Worm (Caenorhabditis elegans) whole organism, late embryonic: ENCODE data around the gene Y32B12B.8.
"Not testable (repeated sequence)": the region's sequence is repeated elsewhere in the genome, so short reads cannot be mapped to it uniquely, and the experiment has no call there.

Experiments
- C08G9.2 ChIP-seq: sonication (generic microtip); optimal IDR thresholded peaks from 2 replicates; lab custom pipeline; 2016; ENCODE audit warnings: mild to moderate bottlenecking, missing genetic modification characterization, moderate library complexity, missing compliant biosample characterization
- K02D7.2 ChIP-seq: sonication (generic microtip); optimal IDR thresholded peaks from 2 replicates; lab custom pipeline; 2017; ENCODE audit warnings: mild to moderate bottlenecking, missing genetic modification characterization, missing compliant biosample characterization
- K09A11.1 ChIP-seq: sonication (generic microtip); optimal IDR thresholded peaks from 2 replicates; lab custom pipeline; 2017; ENCODE audit warnings: antibody characterized with exemption, mild to moderate bottlenecking, missing genetic modification characterization, missing compliant biosample characterization; ENCODE audit not compliant: insufficient read depth
- Y22D7AL.16 ChIP-seq: sonication (generic microtip); optimal IDR thresholded peaks from 2 replicates; lab custom pipeline; 2016; ENCODE audit warnings: missing genetic modification characterization, missing compliant biosample characterization
- ceh-14 ChIP-seq: sonication (generic microtip); optimal IDR thresholded peaks from 2 replicates; lab custom pipeline; 2016; ENCODE audit warnings: missing genotype, missing genetic modification characterization, missing compliant biosample characterization
- ceh-18 ChIP-seq: sonication (generic microtip); optimal IDR thresholded peaks from 2 replicates; lab custom pipeline; 2016; ENCODE audit warnings: missing genetic modification characterization, missing compliant biosample characterization
- ceh-30 ChIP-seq: fragments of 150-350 bp; optimal IDR thresholded peaks from 2 replicates; lab custom pipeline; 2014; ENCODE audit warnings: missing biosample characterization, missing genetic modification characterization
- ceh-31 ChIP-seq: sonication (generic microtip); optimal IDR thresholded peaks from 2 replicates; lab custom pipeline; 2016; ENCODE audit warnings: missing genetic modification characterization, missing compliant biosample characterization
- ceh-34 ChIP-seq: sonication (generic microtip); optimal IDR thresholded peaks from 2 replicates; lab custom pipeline; 2016; ENCODE audit warnings: mild to moderate bottlenecking, missing genetic modification characterization, missing compliant biosample characterization
- ceh-45 ChIP-seq: fragments of 200-800 bp; sonication (Bioruptor generic); IDR thresholded peaks from 2 replicates; pipeline ENCODE4 v1.3.6; 2022; ENCODE audit warnings: missing genetic modification reagents, missing genetic modification characterization, missing compliant biosample characterization
- ceh-9 ChIP-seq: sonication (generic microtip); optimal IDR thresholded peaks from 2 replicates; lab custom pipeline; 2016; ENCODE audit warnings: mild to moderate bottlenecking, missing genetic modification characterization, inconsistent platforms, missing compliant biosample characterization
- dmd-4 ChIP-seq: sonication (generic microtip); optimal IDR thresholded peaks from 2 replicates; lab custom pipeline; 2016; ENCODE audit warnings: borderline replicate concordance, missing genetic modification characterization, missing compliant biosample characterization
- dve-1 ChIP-seq: sonication (generic microtip); optimal IDR thresholded peaks from 2 replicates; lab custom pipeline; 2017; ENCODE audit warnings: antibody characterized with exemption, mild to moderate bottlenecking, missing genetic modification characterization, missing compliant biosample characterization
- eyg-1 ChIP-seq: sonication (generic microtip); optimal IDR thresholded peaks from 2 replicates; lab custom pipeline; 2016; ENCODE audit warnings: missing genotype, missing genetic modification characterization, missing compliant biosample characterization
- fax-1 ChIP-seq: sonication (generic microtip); optimal IDR thresholded peaks from 2 replicates; lab custom pipeline; 2016; ENCODE audit warnings: missing genotype, missing genetic modification characterization, missing compliant biosample characterization
- fkh-6 ChIP-seq: sonication (generic microtip); optimal IDR thresholded peaks from 2 replicates; lab custom pipeline; 2016; ENCODE audit warnings: missing genetic modification characterization, missing compliant biosample characterization
- hlh-13 ChIP-seq: fragments of 200-800 bp; sonication (Bioruptor generic); optimal IDR thresholded peaks from 2 replicates; lab custom pipeline; 2018; ENCODE audit warnings: mild to moderate bottlenecking, missing genetic modification characterization, missing compliant biosample characterization
- hlh-30 ChIP-seq: sonication (generic microtip); optimal IDR thresholded peaks from 2 replicates; lab custom pipeline; 2017; ENCODE audit warnings: antibody characterized with exemption, missing genetic modification characterization, missing compliant biosample characterization; ENCODE audit not compliant: insufficient read depth
- hlh-6 ChIP-seq: sonication (generic microtip); optimal IDR thresholded peaks from 2 replicates; lab custom pipeline; 2016; ENCODE audit warnings: missing genotype, missing genetic modification characterization, missing compliant biosample characterization
- hlh-8 ChIP-seq: sonication (generic microtip); optimal IDR thresholded peaks from 2 replicates; lab custom pipeline; 2016; ENCODE audit warnings: missing genotype, missing genetic modification characterization, missing compliant biosample characterization
- lim-6 ChIP-seq: sonication (generic microtip); optimal IDR thresholded peaks from 2 replicates; lab custom pipeline; 2016; ENCODE audit warnings: missing genetic modification characterization, missing compliant biosample characterization
- mec-3 ChIP-seq: sonication (generic microtip); optimal IDR thresholded peaks from 2 replicates; lab custom pipeline; 2016; ENCODE audit warnings: borderline replicate concordance, missing genetic modification characterization, missing compliant biosample characterization
- nhr-11 ChIP-seq: fragments of 150-350 bp; optimal IDR thresholded peaks from 2 replicates; lab custom pipeline; 2014; ENCODE audit warnings: missing biosample characterization, missing genetic modification characterization
- npax-4 ChIP-seq: sonication (generic microtip); optimal IDR thresholded peaks from 2 replicates; lab custom pipeline; 2016; ENCODE audit warnings: missing genetic modification characterization, missing compliant biosample characterization
- odd-2 ChIP-seq: sonication (generic microtip); optimal IDR thresholded peaks from 2 replicates; lab custom pipeline; 2017; ENCODE audit warnings: antibody characterized with exemption, mild to moderate bottlenecking, missing genetic modification characterization, missing compliant biosample characterization
- pat-9 ChIP-seq: fragments of 200-800 bp; sonication (Bioruptor generic); optimal IDR thresholded peaks from 2 replicates; lab custom pipeline; 2018; ENCODE audit warnings: mild to moderate bottlenecking, missing genetic modification characterization, moderate library complexity, missing compliant biosample characterization
- pha-2 ChIP-seq: sonication (generic microtip); optimal IDR thresholded peaks from 2 replicates; lab custom pipeline; 2017; ENCODE audit warnings: mild to moderate bottlenecking, missing genetic modification characterization, missing compliant biosample characterization
- rnt-1 ChIP-seq: sonication (generic microtip); optimal IDR thresholded peaks from 2 replicates; lab custom pipeline; 2016; ENCODE audit warnings: missing genetic modification characterization, missing compliant biosample characterization
- sox-2 ChIP-seq: fragments of 200-800 bp; sonication (Bioruptor generic); IDR thresholded peaks from 2 replicates; pipeline ENCODE4 v1.3.6; 2022; ENCODE audit warnings: missing genetic modification reagents, missing genetic modification characterization, missing compliant biosample characterization
- unc-3 ChIP-seq, 2 experiments: fragments of 200-800 bp in 1 of 2; sonication (Bioruptor generic) in 1 of 2; sonication (generic microtip) in 1 of 2; conservative IDR thresholded peaks in 1 of 2; optimal IDR thresholded peaks in 1 of 2; 2 replicates each; pipeline versions ENCODE4 v1.3.6 to Lab custom; 2016 to 2022; ENCODE audit warnings: missing compliant biosample characterization in 2 of 2, missing genetic modification characterization in 2 of 2, missing genetic modification reagents in 1 of 2

Gene Y32B12B.8

ce11 chrV:16503164-16503563 is 32.1 kb upstream of the Y32B12B.8 start, which contains the start of gene F36D3.14:
Gene F36D3.14, minus strand, starts transcription at chrV:16503264.
- no peak for TF ChIP-seq unc-3 (GFP tag; conservative IDR thresholded peaks at IDR 0.05; lab: Robert Waterston, UW)
- TF ChIP-seq unc-3 (tag; optimal IDR thresholded peaks at IDR 0.05; lab: Kevin White, UChicago): no peak
- no peak for TF ChIP-seq odd-2 (tag; lab: Kevin White, UChicago)
- no peak for TF ChIP-seq ceh-18 (tag; lab: Kevin White, UChicago)
- TF ChIP-seq hlh-8 (tag; lab: Kevin White, UChicago): no peak
- TF ChIP-seq ceh-14 (tag; lab: Kevin White, UChicago): no peak
- TF ChIP-seq npax-4 (tag; lab: Kevin White, UChicago): no peak
- TF ChIP-seq fkh-6: no peak
- TF ChIP-seq ceh-9 (tag; lab: Kevin White, UChicago): no peak
- no peak for TF ChIP-seq lim-6 (tag; lab: Kevin White, UChicago)
- TF ChIP-seq nhr-11 (tag; lab: Kevin White, UChicago): no peak
- TF ChIP-seq ceh-34 (tag; lab: Kevin White, UChicago): no peak
- TF ChIP-seq rnt-1 (tag; lab: Kevin White, UChicago): no peak
- no peak for TF ChIP-seq ceh-31 (tag; lab: Kevin White, UChicago)
- no peak for TF ChIP-seq pat-9 (tag; lab: Kevin White, UChicago)
- TF ChIP-seq ceh-45 (GFP tag; lab: Robert Waterston, UW): no peak
- no peak for TF ChIP-seq mec-3 (tag; lab: Kevin White, UChicago)
- TF ChIP-seq dmd-4 (tag; lab: Kevin White, UChicago): no peak
- TF ChIP-seq, all 69 proteins: peak for 0

- TF ChIP-seq odd-2 (tag; lab: Kevin White, UChicago) (no peak), ceh-34 (tag; lab: Kevin White, UChicago) (no peak), pha-2 (tag; lab: Kevin White, UChicago) (no peak), dve-1 (tag; lab: Kevin White, UChicago) (no peak), K09A11.1 (tag; lab: Kevin White, UChicago) (no peak), K02D7.2 (tag; lab: Kevin White, UChicago) (no peak), lim-6 (tag; lab: Kevin White, UChicago) (no peak), ceh-30 (no peak), npax-4 (tag; lab: Kevin White, UChicago) (no peak)
- TF ChIP-seq, all 69 proteins: peak for 0
Observed at ce11 chrV:16505828-16506227, 29.4 kb upstream of the Y32B12B.8 start, which contains the start of gene nhr-54. Gene nhr-54, minus strand, starts transcription at chrV:16505928.

- TF ChIP-seq odd-2 (tag; lab: Kevin White, UChicago) (no peak), ceh-45 (GFP tag; lab: Robert Waterston, UW) (no peak), pat-9 (tag; lab: Kevin White, UChicago) (no peak), ceh-9 (tag; lab: Kevin White, UChicago) (no peak), ceh-30 (no peak), C08G9.2 (tag; lab: Kevin White, UChicago) (no peak), hlh-30 (tag; lab: Kevin White, UChicago) (no peak), hlh-13 (GFP tag; lab: Kevin White, UChicago) (no peak), ceh-18 (tag; lab: Kevin White, UChicago) (no peak)
- TF ChIP-seq, all 69 proteins: peak for 0
Observed at ce11 chrV:16506650-16507049, 28.6 kb upstream of the Y32B12B.8 start.

ce11 chrV:16508667-16509066 is 26.6 kb upstream of the Y32B12B.8 start, which contains the start of gene srr-3:
Gene srr-3, minus strand, starts transcription at chrV:16508767.
- TF ChIP-seq nhr-11 (tag; lab: Kevin White, UChicago) (no peak), hlh-6 (tag; lab: Kevin White, UChicago) (no peak), fax-1 (tag; lab: Kevin White, UChicago) (no peak), sox-2 (no peak), lim-6 (tag; lab: Kevin White, UChicago) (no peak), ceh-45 (GFP tag; lab: Robert Waterston, UW) (no peak), pha-2 (tag; lab: Kevin White, UChicago) (no peak), Y22D7AL.16 (no peak), ceh-18 (tag; lab: Kevin White, UChicago) (no peak)

- TF ChIP-seq eyg-1 (tag; lab: Kevin White, UChicago); Y22D7AL.16; pat-9 (tag; lab: Kevin White, UChicago): not testable (repeated sequence)
Observed at ce11 chrV:16515140-16515539, 20.1 kb upstream of the Y32B12B.8 start, which contains the start of gene F36D3.5. Gene F36D3.5, minus strand, starts transcription at chrV:16515240.
